Worm (Caenorhabditis elegans) whole organism, mixed stage, embryonic: ENCODE measurements around the gene F33E11.3.

Source experiments
- M03D4.4 ChIP-seq: sonication (generic microtip); optimal IDR thresholded peaks from 2 replicates; lab custom pipeline; 2017; ENCODE audit warnings: mild to moderate bottlenecking, missing genetic modification characterization, missing compliant biosample characterization
- blmp-1 ChIP-seq: fragments of 150-350 bp; optimal IDR thresholded peaks from 2 replicates; lab custom pipeline; 2014; ENCODE audit warnings: missing biosample characterization, missing genetic modification characterization
- nhr-2 ChIP-seq: fragments of 150-350 bp; optimal IDR thresholded peaks from 2 replicates; lab custom pipeline; 2014; ENCODE audit warnings: missing biosample characterization, missing genetic modification characterization
- nhr-237 ChIP-seq: fragments of 150-350 bp; optimal IDR thresholded peaks from 2 replicates; lab custom pipeline; 2014; ENCODE audit warnings: missing biosample characterization, missing genetic modification characterization
- nhr-28 ChIP-seq: fragments of 150-350 bp; optimal IDR thresholded peaks from 2 replicates; lab custom pipeline; 2014; ENCODE audit warnings: missing biosample characterization, missing genetic modification characterization
- nhr-76 ChIP-seq: sonication (generic microtip); optimal IDR thresholded peaks from 2 replicates; lab custom pipeline; 2017; ENCODE audit warnings: missing biosample characterization, missing genetic modification characterization
- ztf-11 ChIP-seq: fragments of 150-350 bp; optimal IDR thresholded peaks from 2 replicates; lab custom pipeline; 2014; ENCODE audit warnings: missing biosample characterization, missing genetic modification characterization

ce11 chrV:297424-297991, 7.0 kb downstream of the F33E11.3 start, which contains the start of gene F33E11.2:
- TF ChIP-seq nhr-28 (tag; lab: Kevin White, UChicago) (no peak), ztf-11 (tag; lab: Kevin White, UChicago) (no peak), M03D4.4 (no peak), nhr-237 (tag; lab: Kevin White, UChicago) (no peak), nhr-2 (tag; lab: Kevin White, UChicago) (no peak), blmp-1 (tag; lab: Kevin White, UChicago) (no peak), nhr-76 (tag; lab: Kevin White, UChicago) (no peak)
